Worm (Caenorhabditis elegans) whole organism, mixed stage, embryonic: Measurements from ENCODE around the gene F26D11.12.

ENCODE experiments used
- M03D4.4 ChIP-seq: sonication (generic microtip); optimal IDR thresholded peaks from 2 replicates; lab custom pipeline; 2017; ENCODE audit warnings: mild to moderate bottlenecking, missing genetic modification characterization, missing compliant biosample characterization
- ceh-39 ChIP-seq: fragments of 150-350 bp; optimal IDR thresholded peaks from 2 replicates; lab custom pipeline; 2014; ENCODE audit warnings: missing biosample characterization, missing genetic modification characterization
- ceh-43 ChIP-seq: fragments of 200-800 bp; sonication (Bioruptor generic); optimal IDR thresholded peaks from 2 replicates; lab custom pipeline; 2018; ENCODE audit warnings: mild to moderate bottlenecking, missing genetic modification characterization, moderate library complexity, missing compliant biosample characterization
- elt-3 ChIP-seq: fragments of 150-350 bp; optimal IDR thresholded peaks from 2 replicates; lab custom pipeline; 2014; ENCODE audit warnings: missing biosample characterization, missing genetic modification characterization
- mep-1 ChIP-seq: fragments of 150-350 bp; optimal IDR thresholded peaks from 2 replicates; lab custom pipeline; 2017; ENCODE audit warnings: missing biosample characterization, missing genetic modification reagents, missing genetic modification characterization, inconsistent platforms
- nhr-12 ChIP-seq: fragments of 150-350 bp; optimal IDR thresholded peaks from 2 replicates; lab custom pipeline; 2014; ENCODE audit warnings: missing biosample characterization, missing genetic modification characterization
- pha-4 ChIP-seq: fragments of 150-350 bp; optimal IDR thresholded peaks from 2 replicates; lab custom pipeline; 2018; ENCODE audit warnings: missing biosample characterization, missing genetic modification reagents, missing genetic modification characterization
- snpc-4 ChIP-seq: fragments of 150-350 bp; optimal IDR thresholded peaks from 2 replicates; lab custom pipeline; 2014; ENCODE audit warnings: missing biosample characterization, missing genetic modification characterization
- unc-62 ChIP-seq: fragments of 150-350 bp; optimal IDR thresholded peaks from 2 replicates; lab custom pipeline; 2014; ENCODE audit warnings: missing biosample characterization, missing genetic modification reagents, missing genetic modification characterization
- zip-8 ChIP-seq: fragments of 150-350 bp; optimal IDR thresholded peaks from 2 replicates; lab custom pipeline; 2014; ENCODE audit warnings: missing biosample characterization, missing genetic modification characterization

ce11 chrV:7971376-7971775, 16.3 kb upstream of the F26D11.12 start:
- TF ChIP-seq M03D4.4 (tag; lab: Kevin White, UChicago) = no peak
- TF ChIP-seq ceh-39 (tag; lab: Kevin White, UChicago) = no peak
- no peak for TF ChIP-seq zip-8
- TF ChIP-seq elt-3 (tag; lab: Kevin White, UChicago) = no peak
- no peak for TF ChIP-seq nhr-12 (tag; lab: Kevin White, UChicago)
- no peak for TF ChIP-seq mep-1
- TF ChIP-seq pha-4 (tag; lab: Kevin White, UChicago) = no peak
- TF ChIP-seq unc-62 = no peak
- TF ChIP-seq ceh-43 (GFP tag; lab: Kevin White, UChicago) = no peak
- no peak for TF ChIP-seq snpc-4 (tag; lab: Kevin White, UChicago)
